Worm (Caenorhabditis elegans) whole organism, young adult: ENCODE measurements around the gene C34F6.10.

Source experiments
- B0261.1 ChIP-seq: sonication (generic microtip); optimal IDR thresholded peaks from 2 replicates; lab custom pipeline; 2016; ENCODE audit warnings: mild to moderate bottlenecking, missing genetic modification characterization, moderate library complexity, missing compliant biosample characterization
- C06A6.2 ChIP-seq: fragments of 200-800 bp; sonication (Bioruptor generic); conservative IDR thresholded peaks from 2 replicates; pipeline ENCODE4 v1.3.6; 2022; ENCODE audit warnings: missing genetic modification characterization, missing compliant biosample characterization
- D2030.7 ChIP-seq: fragments of 200-800 bp; sonication (Bioruptor generic); IDR thresholded peaks from 2 replicates; pipeline ENCODE4 v1.3.6; 2022; ENCODE audit warnings: missing genetic modification reagents, missing genetic modification characterization, missing compliant biosample characterization
- F39B2.1 ChIP-seq: fragments of 200-800 bp; sonication (Bioruptor generic); IDR thresholded peaks from 2 replicates; pipeline ENCODE4 v1.3.6; 2022; ENCODE audit warnings: missing genetic modification reagents, missing genetic modification characterization, missing compliant biosample characterization
- F57A8.1 ChIP-seq: fragments of 200-800 bp; sonication (Bioruptor generic); optimal IDR thresholded peaks from 2 replicates; lab custom pipeline; 2018; ENCODE audit warnings: mild to moderate bottlenecking, missing genetic modification characterization, moderate library complexity, missing compliant biosample characterization
- F57C9.4 ChIP-seq: sonication (generic microtip); optimal IDR thresholded peaks from 2 replicates; lab custom pipeline; 2017; ENCODE audit warnings: mild to moderate bottlenecking, missing genetic modification characterization, missing compliant biosample characterization
- Y79H2A.3 ChIP-seq: fragments of 200-800 bp; sonication (Bioruptor generic); conservative IDR thresholded peaks from 2 replicates; pipeline ENCODE4 v1.3.6; 2022; ENCODE audit warnings: missing genetic modification reagents, missing genetic modification characterization, missing compliant biosample characterization
- ZK185.1 ChIP-seq: sonication (generic microtip); optimal IDR thresholded peaks from 2 replicates; lab custom pipeline; 2016; ENCODE audit warnings: mild to moderate bottlenecking, missing genetic modification characterization, missing compliant biosample characterization; ENCODE audit not compliant: poor library complexity, severe bottlenecking
- akir-1 ChIP-seq: fragments of 200-800 bp; sonication (Bioruptor generic); optimal IDR thresholded peaks from 2 replicates; lab custom pipeline; 2018; ENCODE audit warnings: mild to moderate bottlenecking, missing genetic modification characterization, moderate library complexity, missing compliant biosample characterization
- atf-7 ChIP-seq: sonication (generic microtip); optimal IDR thresholded peaks from 2 replicates; lab custom pipeline; 2017; ENCODE audit warnings: mild to moderate bottlenecking, missing genetic modification characterization, missing compliant biosample characterization
- attf-3 ChIP-seq: fragments of 200-800 bp; sonication (Bioruptor generic); conservative IDR thresholded peaks from 2 replicates; pipeline ENCODE4 v1.3.6; 2022; ENCODE audit warnings: missing genetic modification reagents, missing genetic modification characterization, missing compliant biosample characterization
- ceh-27 ChIP-seq: fragments of 200-800 bp; sonication (Bioruptor generic); optimal IDR thresholded peaks from 2 replicates; lab custom pipeline; 2018; ENCODE audit warnings: mild to moderate bottlenecking, missing genetic modification characterization, moderate library complexity, missing compliant biosample characterization
- chd-7 ChIP-seq: sonication (generic microtip); optimal IDR thresholded peaks from 2 replicates; lab custom pipeline; 2016; ENCODE audit warnings: mild to moderate bottlenecking, missing genetic modification characterization, moderate library complexity, missing compliant biosample characterization
- die-1 ChIP-seq: sonication (generic microtip); optimal IDR thresholded peaks from 2 replicates; lab custom pipeline; 2016; ENCODE audit warnings: missing genotype, mild to moderate bottlenecking, missing genetic modification characterization, missing compliant biosample characterization
- dpff-1 ChIP-seq: sonication (generic microtip); optimal IDR thresholded peaks from 2 replicates; lab custom pipeline; 2017; ENCODE audit warnings: mild to moderate bottlenecking, missing genetic modification characterization, missing compliant biosample characterization
- egl-44 ChIP-seq: fragments of 200-800 bp; sonication (Bioruptor generic); IDR thresholded peaks from 2 replicates; pipeline ENCODE4 v1.3.6; 2022; ENCODE audit warnings: missing genetic modification reagents, missing genetic modification characterization, missing compliant biosample characterization
- hrde-1 ChIP-seq: sonication (generic microtip); optimal IDR thresholded peaks from 2 replicates; lab custom pipeline; 2016; ENCODE audit warnings: missing genetic modification characterization, mild to moderate bottlenecking, missing compliant biosample characterization, moderate library complexity, missing genotype, missing genetic modification reagents, borderline replicate concordance
- lin-35 ChIP-seq, 3 experiments: fragments of 150-350 bp in 2 of 3; sonication (generic microtip) in 1 of 3; optimal IDR thresholded peaks; 2 replicates each; lab custom pipeline; 2014 to 2018; ENCODE audit warnings: missing biosample characterization in 3 of 3, missing genetic modification characterization in 3 of 3, missing genetic modification reagents in 3 of 3
- lin-40 ChIP-seq: sonication (generic microtip); optimal IDR thresholded peaks from 2 replicates; lab custom pipeline; 2016; ENCODE audit warnings: missing genetic modification characterization, mild to moderate bottlenecking, missing compliant biosample characterization, missing genotype, missing genetic modification reagents
- lin-54 ChIP-seq: fragments of 200-800 bp; sonication (Bioruptor generic); optimal IDR thresholded peaks from 2 replicates; lab custom pipeline; 2018; ENCODE audit warnings: mild to moderate bottlenecking, missing genetic modification characterization, missing compliant biosample characterization
- lir-1 ChIP-seq: fragments of 200-800 bp; sonication (Bioruptor generic); conservative IDR thresholded peaks from 2 replicates; pipeline ENCODE4 v1.3.6; 2022; ENCODE audit warnings: missing genetic modification reagents, missing genetic modification characterization, missing compliant biosample characterization
- madf-10 ChIP-seq: sonication (generic microtip); optimal IDR thresholded peaks from 2 replicates; lab custom pipeline; 2016; ENCODE audit warnings: mild to moderate bottlenecking, missing genetic modification characterization, missing compliant biosample characterization
- madf-8 ChIP-seq: fragments of 200-800 bp; sonication (Bioruptor generic); conservative IDR thresholded peaks from 2 replicates; pipeline ENCODE4 v1.3.6; 2022; ENCODE audit warnings: missing genetic modification reagents, missing genetic modification characterization, missing compliant biosample characterization
- mcd-1 ChIP-seq: fragments of 200-800 bp; sonication (Bioruptor generic); IDR thresholded peaks from 2 replicates; pipeline ENCODE4 v1.3.6; 2022; ENCODE audit warnings: missing genetic modification reagents, missing genetic modification characterization, missing compliant biosample characterization
- mes-4 ChIP-seq: sonication (generic microtip); optimal IDR thresholded peaks from 2 replicates; lab custom pipeline; 2016; ENCODE audit warnings: missing genotype, missing genetic modification characterization, missing compliant biosample characterization
- rcor-1 ChIP-seq: fragments of 200-800 bp; sonication (Bioruptor generic); IDR thresholded peaks from 2 replicates; pipeline ENCODE4 v1.3.6; 2022; ENCODE audit warnings: missing genetic modification reagents, missing genetic modification characterization, missing compliant biosample characterization
- rec-8 ChIP-seq, 2 experiments: sonication (generic microtip); optimal IDR thresholded peaks; 2 replicates each; lab custom pipeline; 2016; ENCODE audit warnings: mild to moderate bottlenecking in 2 of 2, missing genetic modification characterization in 2 of 2, missing genetic modification reagents in 2 of 2, missing genotype in 2 of 2, missing biosample characterization in 1 of 2, missing compliant biosample characterization in 1 of 2, moderate library complexity in 1 of 2
- rpc-1 ChIP-seq, 2 experiments: fragments of 150-350 bp in 1 of 2; sonication (generic microtip) in 1 of 2; optimal IDR thresholded peaks; 2 replicates each; lab custom pipeline; 2014 to 2018; ENCODE audit warnings: missing biosample characterization in 1 of 2, missing genetic modification characterization in 1 of 2, missing genetic modification reagents in 1 of 2, missing genotype in 1 of 2
- snpc-1.1 ChIP-seq: sonication (generic microtip); optimal IDR thresholded peaks from 2 replicates; lab custom pipeline; 2017; ENCODE audit warnings: missing genetic modification characterization, mild to moderate bottlenecking, missing compliant biosample characterization, antibody characterized with exemption, moderate library complexity, missing genotype, missing genetic modification reagents; ENCODE audit not compliant: insufficient read depth
- snpc-1.3 ChIP-seq: sonication (generic microtip); optimal IDR thresholded peaks from 2 replicates; lab custom pipeline; 2017; ENCODE audit warnings: missing genetic modification characterization, mild to moderate bottlenecking, missing compliant biosample characterization, antibody characterized with exemption, moderate library complexity, missing genotype, missing genetic modification reagents; ENCODE audit not compliant: insufficient read depth
- snpc-3.4 ChIP-seq: sonication (generic microtip); optimal IDR thresholded peaks from 2 replicates; lab custom pipeline; 2017; ENCODE audit warnings: missing genetic modification characterization, mild to moderate bottlenecking, missing compliant biosample characterization, antibody characterized with exemption, moderate library complexity, missing genotype, missing genetic modification reagents
- snpc-4 ChIP-seq, 5 experiments: fragments of 150-350 bp in 1 of 5; sonication (generic microtip) in 4 of 5; optimal IDR thresholded peaks; 2 replicates each; lab custom pipeline; 2014 to 2018; ENCODE audit warnings: missing genetic modification characterization in 5 of 5, missing biosample characterization in 3 of 5, antibody characterized with exemption in 2 of 5, mild to moderate bottlenecking in 2 of 5, missing compliant biosample characterization in 2 of 5, missing genotype in 2 of 5, moderate library complexity in 2 of 5, missing genetic modification reagents in 1 of 5
- somi-1 ChIP-seq: fragments of 200-800 bp; sonication (Bioruptor generic); optimal IDR thresholded peaks from 2 replicates; lab custom pipeline; 2018; ENCODE audit warnings: mild to moderate bottlenecking, missing genetic modification characterization, missing compliant biosample characterization
- tbp1 ChIP-seq: fragments of 200-800 bp; sonication (Bioruptor generic); optimal IDR thresholded peaks from 2 replicates; lab custom pipeline; 2018; ENCODE audit warnings: mild to moderate bottlenecking, missing genetic modification characterization, missing compliant biosample characterization
- unc-130 ChIP-seq: sonication (generic microtip); optimal IDR thresholded peaks from 2 replicates; lab custom pipeline; 2016; ENCODE audit warnings: missing genetic modification reagents, missing genetic modification characterization, missing compliant biosample characterization
- unc-62 ChIP-seq: fragments of 150-350 bp; optimal IDR thresholded peaks from 2 replicates; lab custom pipeline; 2014; ENCODE audit warnings: missing biosample characterization, missing genetic modification reagents, missing genetic modification characterization
- xnd-1 ChIP-seq: sonication (generic microtip); optimal IDR thresholded peaks from 2 replicates; lab custom pipeline; 2016; ENCODE audit warnings: missing genotype, missing genetic modification reagents, missing genetic modification characterization, missing compliant biosample characterization
- ztf-25 ChIP-seq: fragments of 200-800 bp; sonication (Bioruptor generic); IDR thresholded peaks from 2 replicates; pipeline ENCODE4 v1.3.6; 2022; ENCODE audit warnings: missing genetic modification reagents, missing genetic modification characterization, missing compliant biosample characterization
- ztf-3 ChIP-seq: fragments of 200-800 bp; sonication (Bioruptor generic); optimal IDR thresholded peaks from 2 replicates; lab custom pipeline; 2018; ENCODE audit warnings: mild to moderate bottlenecking, missing genetic modification characterization, missing compliant biosample characterization
- ztf-6 ChIP-seq: fragments of 200-800 bp; sonication (Bioruptor generic); IDR thresholded peaks from 2 replicates; pipeline ENCODE4 v1.3.6; 2022; ENCODE audit warnings: missing genetic modification reagents, missing genetic modification characterization, missing compliant biosample characterization

Gene C34F6.10

DNA sequence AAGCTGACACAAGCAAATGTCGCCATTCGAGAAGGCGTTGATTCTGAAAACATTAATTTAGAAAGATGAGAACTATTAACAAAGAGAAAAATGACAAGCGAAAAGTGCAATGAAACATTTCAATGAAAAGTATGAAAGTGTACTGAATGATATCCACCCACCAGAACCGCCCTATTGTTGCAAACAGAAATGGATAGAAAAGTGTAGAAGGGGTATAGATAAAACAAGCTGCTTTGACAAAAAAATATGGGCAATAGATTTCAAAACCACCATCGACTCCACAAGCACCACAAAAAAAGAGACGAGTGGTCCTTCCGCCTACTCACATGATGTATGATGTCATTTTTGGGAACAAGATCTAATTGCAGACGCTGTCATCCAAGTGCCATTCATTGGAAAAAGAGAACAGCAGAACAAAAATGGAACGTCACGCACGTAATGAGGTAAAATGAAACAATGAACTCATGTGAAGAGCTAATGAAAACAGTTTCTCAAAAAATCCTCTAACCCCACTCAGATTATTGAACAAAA is at the start of gene C34F6.10:
Gene C34F6.10, minus strand, starts transcription at position 51 of the 531 bp plus-strand sequence.
- peak; percentile 16 for TF ChIP-seq atf-7 (tag; lab: Kevin White, UChicago)
- TF ChIP-seq unc-130 (GFP tag; lab: Kevin White, UChicago) = no peak
- peak; percentile 29 for TF ChIP-seq ceh-27 (GFP tag; lab: Kevin White, UChicago)

DNA sequence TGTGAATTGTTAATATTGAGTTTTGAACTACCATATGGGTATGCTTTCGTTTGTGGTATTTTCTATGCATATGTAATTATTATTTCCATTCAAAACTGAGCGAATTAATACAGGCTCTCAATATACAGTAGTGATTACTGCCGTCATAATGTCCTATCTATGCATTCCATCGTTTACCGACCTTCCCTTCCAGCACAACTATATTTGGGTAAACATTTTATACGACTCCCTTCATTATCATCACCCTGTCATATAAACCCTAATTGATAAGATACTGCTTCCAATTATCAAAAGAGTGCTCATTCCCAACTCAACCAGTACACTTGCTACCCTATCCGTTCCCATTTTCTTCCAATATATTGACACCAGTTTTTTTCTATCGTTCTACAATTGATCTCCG is 49.5 kb upstream of the C34F6.10 start:
- no peak for TF ChIP-seq D2030.7 (GFP tag; lab: Robert Waterston, UW)
- no peak for TF ChIP-seq B0261.1 (tag; lab: Kevin White, UChicago)
- TF ChIP-seq madf-10 (tag; lab: Kevin White, UChicago) = no peak
- TF ChIP-seq lin-35 (GFP tag; optimal IDR thresholded peaks at IDR 0.05; lab: Kevin White, UChicago) = no peak
- no peak for TF ChIP-seq rec-8 (tag; optimal IDR thresholded peaks at IDR 0.05; lab: Kevin White, UChicago)
- no peak for TF ChIP-seq lir-1 (GFP tag; lab: Robert Waterston, UW)
- TF ChIP-seq lin-40 (tag; lab: Kevin White, UChicago) = no peak
- TF ChIP-seq F57C9.4 (tag; lab: Kevin White, UChicago) = no peak
- TF ChIP-seq madf-8 (GFP tag; lab: Robert Waterston, UW) = no peak
- no peak for TF ChIP-seq egl-44 (GFP tag; lab: Robert Waterston, UW)
- TF ChIP-seq dpff-1 (tag; lab: Kevin White, UChicago) = no peak
- TF ChIP-seq xnd-1 (tag; lab: Kevin White, UChicago) = no peak
- TF ChIP-seq mes-4 (tag; lab: Kevin White, UChicago) = no peak
- no peak for TF ChIP-seq Y79H2A.3
- TF ChIP-seq ceh-27 (GFP tag; lab: Kevin White, UChicago) = no peak
- TF ChIP-seq atf-7 (tag; lab: Kevin White, UChicago) = no peak
- TF ChIP-seq akir-1 (GFP tag; lab: Kevin White, UChicago) = no peak
- TF ChIP-seq ztf-3 (GFP tag; lab: Kevin White, UChicago) = no peak
- no peak for TF ChIP-seq attf-3 (GFP tag; lab: Robert Waterston, UW)
- TF ChIP-seq, all 124 proteins: peak for 0

- TF ChIP-seq hrde-1 (tag; lab: Kevin White, UChicago) (no peak), mcd-1 (GFP tag; lab: Robert Waterston, UW) (no peak), die-1 (tag; lab: Kevin White, UChicago) (no peak), lir-1 (GFP tag; lab: Robert Waterston, UW) (no peak), dpff-1 (tag; lab: Kevin White, UChicago) (no peak), F57C9.4 (tag; lab: Kevin White, UChicago) (no peak), lin-54 (GFP tag; lab: Kevin White, UChicago) (no peak), snpc-3.4 (tag; lab: Kevin White, UChicago) (no peak), rpc-1 (optimal IDR thresholded peaks at IDR 0.05; lab: Kevin White, UChicago) (no peak), rpc-1 (tag; optimal IDR thresholded peaks at IDR 0.05; lab: Kevin White, UChicago) (no peak), C06A6.2 (GFP tag; lab: Robert Waterston, UW) (no peak), chd-7 (tag; lab: Kevin White, UChicago) (no peak), rcor-1 (no peak), ZK185.1 (tag; lab: Kevin White, UChicago) (no peak)
- TF ChIP-seq, all 124 proteins: peak for 0
Observed at ce11 chrX:11287617-11288016, 47.2 kb upstream of the C34F6.10 start, which contains the start of gene F38B2.4. TSS of gene F38B2.4 (minus strand) at chrX:11287717.

- TF ChIP-seq unc-62 (GFP tag; lab: Kevin White, UChicago) (no peak), ztf-25 (no peak), F57A8.1 (no peak), tbp1 (GFP tag; lab: Kevin White, UChicago) (no peak), snpc-4 (GFP tag; optimal IDR thresholded peaks at IDR 0.05; lab: Kevin White, UChicago) (no peak), snpc-4 (tag; optimal IDR thresholded peaks at IDR 0.05; lab: Kevin White, UChicago) (no peak), mcd-1 (GFP tag; lab: Robert Waterston, UW) (no peak), mes-4 (tag; lab: Kevin White, UChicago) (no peak), snpc-1.1 (no peak), F39B2.1 (GFP tag; lab: Robert Waterston, UW) (no peak), ztf-6 (no peak), snpc-1.3 (no peak), die-1 (tag; lab: Kevin White, UChicago) (no peak), somi-1 (no peak)
Observed at ce11 chrX:11286246-11286645, 45.8 kb upstream of the C34F6.10 start, which contains the start of gene F38B2.3. TSS of gene F38B2.3 (minus strand) at chrX:11286346.
